Worm (Caenorhabditis elegans): Measurements from ENCODE around the gene C14A4.6.

The C14A4.6 gene

DNA sequence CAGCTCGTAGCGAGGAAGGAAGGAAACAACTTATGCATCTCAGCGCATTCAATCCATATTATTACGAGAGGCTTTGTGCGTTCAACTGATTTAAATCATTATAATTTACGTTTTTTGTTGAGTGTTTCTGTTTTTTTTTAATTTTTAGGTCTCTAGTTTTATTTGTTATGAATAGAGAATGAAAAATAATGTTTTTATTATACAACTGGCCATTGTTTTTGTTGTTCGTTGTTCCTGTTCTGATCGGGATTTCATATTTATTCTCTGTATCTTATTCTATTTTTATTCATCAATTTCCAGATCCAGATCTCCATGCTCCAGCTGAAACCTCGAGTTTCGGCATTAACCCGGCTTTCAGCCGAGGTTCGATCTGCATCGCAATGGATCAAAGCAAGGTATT lies 12.3 kb downstream of the C14A4.6 start, which contains the start of gene mrps-22:
mrps-22 (plus strand) TSS at position 301 of the 400 bp plus-strand sequence.
- TF ChIP-seq sox-2 (GFP tag; IDR thresholded peaks at IDR 0.05) (no peak), ttx-3 (tag; optimal IDR thresholded peaks at IDR 0.05) (no peak), odd-2 (tag; optimal IDR thresholded peaks at IDR 0.05) (no peak), nhr-232 (tag; optimal IDR thresholded peaks at IDR 0.05) (no peak), K02D7.2 (tag; optimal IDR thresholded peaks at IDR 0.05) (no peak), fkh-6 (tag; optimal IDR thresholded peaks at IDR 0.05) (no peak), hlh-30 (tag; optimal IDR thresholded peaks at IDR 0.05; ENCODE audit: insufficient read depth) (no peak), hlh-15 (tag; optimal IDR thresholded peaks at IDR 0.05) (no peak), fax-1 (tag; optimal IDR thresholded peaks at IDR 0.05) (no peak), ceh-48 (tag; optimal IDR thresholded peaks at IDR 0.05) (no peak), pha-2 (tag; optimal IDR thresholded peaks at IDR 0.05) (no peak), pha-4 (tag; optimal IDR thresholded peaks at IDR 0.05) (no peak), F13H6.1 (tag; optimal IDR thresholded peaks at IDR 0.05) (no peak), ceh-6 (GFP tag; optimal IDR thresholded peaks at IDR 0.05) (no peak), rnt-1 (tag; optimal IDR thresholded peaks at IDR 0.05) (no peak), tbx-7 (tag; optimal IDR thresholded peaks at IDR 0.05) (no peak), C38D4.7 (GFP tag; optimal IDR thresholded peaks at IDR 0.05) (no peak), Y22D7AL.16 (tag; optimal IDR thresholded peaks at IDR 0.05) (no peak), tbx-2 (tag; optimal IDR thresholded peaks at IDR 0.05) (no peak)

DNA sequence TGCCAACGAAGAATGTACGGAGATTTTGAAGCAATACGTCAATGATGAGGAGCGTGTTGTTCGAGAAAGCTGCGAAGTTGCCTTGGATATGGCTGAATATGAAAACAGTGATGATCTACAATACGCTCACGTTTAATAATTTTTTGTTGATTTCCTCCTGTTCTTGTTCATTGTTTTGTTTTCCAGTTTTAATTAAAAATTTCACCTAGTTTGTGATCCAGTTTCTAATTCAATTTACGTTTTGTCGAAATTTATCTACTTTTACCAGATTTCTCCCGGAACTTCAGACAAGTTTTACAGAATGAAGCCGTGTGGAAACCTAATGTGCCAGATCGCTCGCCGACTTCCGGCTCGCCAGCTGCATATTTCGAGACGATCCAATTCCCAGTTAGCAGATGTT lies 13.7 kb downstream of the C14A4.6 start, which contains the start of gene dap-3:
dap-3 (plus strand) TSS at position 301 of the 400 bp plus-strand sequence.
- TF ChIP-seq ceh-30 (tag; optimal IDR thresholded peaks at IDR 0.05) (no peak), ceh-24 (tag; optimal IDR thresholded peaks at IDR 0.05) (no peak), elt-2 (tag; optimal IDR thresholded peaks at IDR 0.05) (no peak), fkh-10 (GFP tag; optimal IDR thresholded peaks at IDR 0.05) (no peak), npax-4 (tag; optimal IDR thresholded peaks at IDR 0.05) (no peak), tbx-2 (tag; optimal IDR thresholded peaks at IDR 0.05) (no peak), gmeb-2 (tag; optimal IDR thresholded peaks at IDR 0.05) (no peak), Y22D7AL.16 (tag; optimal IDR thresholded peaks at IDR 0.05) (no peak), dmd-4 (tag; optimal IDR thresholded peaks at IDR 0.05; ENCODE audit: borderline replicate concordance) (no peak), fax-1 (tag; optimal IDR thresholded peaks at IDR 0.05) (no peak), zip-5 (tag; optimal IDR thresholded peaks at IDR 0.05) (no peak), hlh-30 (tag; optimal IDR thresholded peaks at IDR 0.05; ENCODE audit: insufficient read depth) (no peak), sox-4 (tag; optimal IDR thresholded peaks at IDR 0.05) (no peak), K02D7.2 (tag; optimal IDR thresholded peaks at IDR 0.05) (no peak), ceh-34 (tag; optimal IDR thresholded peaks at IDR 0.05) (no peak), ztf-16 (tag; optimal IDR thresholded peaks at IDR 0.05) (no peak), pha-2 (tag; optimal IDR thresholded peaks at IDR 0.05) (no peak), madf-2 (tag; optimal IDR thresholded peaks at IDR 0.05) (no peak), ceh-45 (GFP tag; IDR thresholded peaks at IDR 0.05) (no peak), unc-86 (tag; optimal IDR thresholded peaks at IDR 0.05) (no peak)

DNA sequence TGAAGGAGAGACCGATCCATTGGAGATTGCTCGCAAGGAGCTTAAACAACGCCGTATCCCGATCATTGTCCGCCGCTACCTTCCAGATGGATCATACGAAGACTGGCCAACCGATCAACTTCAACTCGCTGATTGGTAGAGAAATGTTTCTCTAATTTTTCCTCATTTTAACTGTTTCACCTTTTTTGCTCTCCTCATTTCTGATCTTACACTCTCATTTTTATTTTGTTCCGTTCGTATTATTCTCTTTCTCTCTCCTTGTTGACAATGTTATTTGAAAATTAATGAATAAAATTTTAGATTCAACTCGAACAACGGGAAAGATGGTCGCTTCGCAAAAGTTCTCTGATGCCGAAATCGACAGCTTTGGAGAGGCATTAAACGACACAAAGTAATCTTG lies 14.9 kb downstream of the C14A4.6 start, which contains the start of gene dohh-1:
dohh-1 (plus strand) TSS at position 301 of the 400 bp plus-strand sequence.
- TF ChIP-seq ahr-1 (tag; optimal IDR thresholded peaks at IDR 0.05): no peak

DNA sequence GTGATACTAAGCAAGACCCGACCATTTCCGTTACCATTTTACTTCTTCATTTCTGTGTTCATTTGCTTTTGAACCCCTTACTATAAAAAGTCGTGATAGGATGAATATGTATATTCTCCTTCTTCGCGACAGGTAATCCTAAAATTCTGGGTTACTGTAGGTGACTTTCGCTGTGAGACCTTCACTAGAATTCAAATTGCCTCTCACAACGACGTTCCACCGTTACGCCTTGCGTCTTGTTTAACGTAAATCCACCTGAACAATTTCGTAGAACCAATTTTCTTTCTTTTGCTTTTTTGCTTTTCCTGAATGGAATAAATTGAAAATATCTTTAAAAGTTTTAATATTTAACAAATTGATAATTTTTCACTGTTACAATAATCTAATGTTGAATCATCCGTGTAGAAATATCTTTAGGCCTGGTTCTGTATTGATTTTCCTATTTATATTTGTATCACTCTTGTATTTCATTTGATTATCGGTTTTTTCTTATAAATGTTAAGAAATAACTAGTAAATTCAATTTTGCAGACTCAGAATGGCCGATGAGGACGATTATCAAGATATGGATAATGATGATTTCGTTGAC lies 15.6 kb downstream of the C14A4.6 start, which contains the start of gene rpb-6:
rpb-6 (plus strand) TSS at position 538 of the 588 bp plus-strand sequence.
- no peak for TF ChIP-seq fkh-10 (GFP tag; optimal IDR thresholded peaks at IDR 0.05)
- no peak for TF ChIP-seq hlh-30 (tag; optimal IDR thresholded peaks at IDR 0.05; ENCODE audit: insufficient read depth)
- TF ChIP-seq ttx-3 (tag; optimal IDR thresholded peaks at IDR 0.05): no peak
- no peak for TF ChIP-seq ceh-9 (tag; optimal IDR thresholded peaks at IDR 0.05)
- TF ChIP-seq pqm-1 (tag; optimal IDR thresholded peaks at IDR 0.05): no peak
- TF ChIP-seq eyg-1 (tag; optimal IDR thresholded peaks at IDR 0.05): no peak
- no peak for TF ChIP-seq tbx-7 (tag; optimal IDR thresholded peaks at IDR 0.05)
- TF ChIP-seq hlh-15 (tag; optimal IDR thresholded peaks at IDR 0.05): no peak
- TF ChIP-seq pha-2 (tag; optimal IDR thresholded peaks at IDR 0.05): no peak
- TF ChIP-seq mec-3 (tag; optimal IDR thresholded peaks at IDR 0.05; ENCODE audit: borderline replicate concordance): no peak
- no peak for TF ChIP-seq ceh-18 (tag; optimal IDR thresholded peaks at IDR 0.05)
- TF ChIP-seq elt-4 (tag; optimal IDR thresholded peaks at IDR 0.05): no peak
- TF ChIP-seq ref-2 (tag; optimal IDR thresholded peaks at IDR 0.05): no peak
- TF ChIP-seq npax-4 (tag; optimal IDR thresholded peaks at IDR 0.05): no peak
- TF ChIP-seq gmeb-2 (tag; optimal IDR thresholded peaks at IDR 0.05): no peak

All from whole organism, late embryonic.